Worm (Caenorhabditis elegans): ENCODE data around the gene gldi-3.
A peak's percentile ranks its signal among the peaks of the same experiment; 100 is the strongest.

Gene gldi-3

DNA sequence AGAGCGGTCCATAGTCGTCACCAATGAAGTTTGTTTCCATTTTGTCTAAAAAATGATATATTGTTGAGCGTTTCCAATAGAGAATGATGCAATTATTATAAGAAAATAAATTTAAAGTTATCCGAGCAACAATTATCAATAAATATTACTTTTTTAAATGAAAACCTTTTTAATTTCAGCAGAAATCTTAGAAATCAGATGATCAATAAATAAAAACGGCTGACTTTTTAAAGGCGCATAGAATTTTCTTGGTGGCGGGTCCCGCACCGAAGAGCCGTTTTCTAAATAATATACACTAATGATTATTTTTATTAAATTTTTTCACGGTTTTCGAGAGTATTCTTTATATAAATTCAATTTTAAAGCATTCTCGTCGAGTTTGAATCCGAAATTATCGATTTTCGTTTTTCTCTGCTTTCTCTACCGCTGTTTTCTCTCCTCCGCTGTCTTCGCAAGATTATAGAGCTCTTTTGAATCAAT lies 43.0 kb upstream of the gldi-3 start, which contains the start of gene rab-39:
Gene rab-39, minus strand, starts transcription at position 51 of the 480 bp plus-strand sequence.
- TF ChIP-seq F33H1.4 (GFP tag; IDR thresholded peaks at IDR 0.05) (peak; percentile 74), pbrm-1 (GFP tag; IDR thresholded peaks at IDR 0.05) (no peak)

DNA sequence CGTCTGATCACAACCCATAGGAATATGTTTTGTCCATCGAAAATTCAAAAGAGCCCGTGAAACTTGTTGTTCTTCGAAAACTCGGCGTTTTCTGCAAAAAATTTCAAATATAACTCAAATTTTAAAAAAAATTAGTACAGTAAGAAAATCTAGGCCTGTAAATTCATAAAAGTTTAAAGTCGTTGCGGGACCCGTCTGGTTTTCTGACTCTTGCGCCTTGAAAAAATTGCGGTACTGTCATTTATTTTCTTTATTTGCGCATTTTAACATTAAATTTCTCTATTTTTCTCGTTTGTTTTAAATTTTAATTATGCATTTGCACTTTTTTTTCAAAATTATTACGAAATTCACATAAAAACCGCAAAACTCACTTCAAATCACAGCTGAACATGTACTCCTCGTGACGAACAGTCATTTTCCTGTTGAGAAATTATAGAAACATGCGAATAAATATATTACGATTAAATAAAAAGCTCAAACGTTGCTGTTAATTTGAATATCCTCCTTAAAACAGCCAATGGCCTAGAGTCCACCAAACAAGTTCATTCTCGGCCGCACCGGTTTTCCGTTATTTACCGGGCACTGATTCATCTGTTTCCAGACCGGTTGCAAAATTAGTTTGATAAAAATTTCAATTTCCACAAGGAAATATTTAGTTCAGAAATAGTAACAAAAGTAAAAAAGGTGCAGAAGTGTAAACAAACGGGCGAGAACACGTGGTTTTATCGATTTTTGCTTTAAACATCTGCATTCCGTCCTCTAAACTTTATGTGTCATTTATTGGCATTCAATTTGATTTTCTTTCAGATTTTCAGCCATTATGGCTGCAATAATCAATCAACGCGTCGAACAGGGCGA lies 39.4 kb upstream of the gldi-3 start, which contains the start of the genes csa-1 and wdfy-2:
Gene csa-1, minus strand, starts transcription at position 669 of the 858 bp plus-strand sequence.
Gene wdfy-2, plus strand, starts transcription at position 808 of the 858 bp plus-strand sequence.
- TF ChIP-seq madf-6 (GFP tag; IDR thresholded peaks at IDR 0.05) (peak; percentile 87), lsl-1 (GFP tag; optimal IDR thresholded peaks at IDR 0.05) (peak; percentile 79), F33H1.4 (GFP tag; IDR thresholded peaks at IDR 0.05) (peak; percentile 85), madf-8 (GFP tag; conservative IDR thresholded peaks at IDR 0.05) (peak; percentile 85), xnd-1 (tag; optimal IDR thresholded peaks at IDR 0.05) (peak; percentile 77), egrh-3 (GFP tag; IDR thresholded peaks at IDR 0.05) (no peak), snpc-1.3 (tag; optimal IDR thresholded peaks at IDR 0.05; ENCODE audit: insufficient read depth) (peak; percentile 4), D2030.7 (GFP tag; IDR thresholded peaks at IDR 0.05) (0 out of 2 replicates have a peak, but pooled peaks have one; percentile 31), athp-1 (tag; optimal IDR thresholded peaks at IDR 0.05) (no peak), ztf-26 (tag; optimal IDR thresholded peaks at IDR 0.05) (no peak), pha-4 (tag; optimal IDR thresholded peaks at IDR 0.05) (no peak)

DNA sequence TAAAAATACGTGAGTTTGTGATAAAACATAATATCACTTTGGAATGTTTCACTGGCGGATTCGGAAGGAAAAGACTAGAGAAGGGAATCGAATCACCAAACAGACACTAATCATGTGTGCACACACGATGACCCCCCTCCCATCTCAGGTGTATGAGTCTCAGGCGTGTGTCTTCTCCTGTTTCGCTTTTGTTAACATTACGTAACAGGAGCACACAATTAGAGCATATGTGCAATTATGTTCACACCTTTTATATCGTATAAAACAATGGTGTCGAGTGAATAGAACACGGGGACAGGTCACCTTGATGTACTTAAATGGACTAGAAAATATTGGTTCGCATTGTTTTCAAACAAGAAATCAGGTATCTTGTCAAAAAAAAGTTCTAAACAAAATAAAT lies 36.9 kb upstream of the gldi-3 start:
- no peak for TF ChIP-seq rcor-1 (GFP tag; IDR thresholded peaks at IDR 0.05)
- no peak for TF ChIP-seq ztf-26 (tag; optimal IDR thresholded peaks at IDR 0.05)
- no peak for TF ChIP-seq Y53F4B.3 (GFP tag; IDR thresholded peaks at IDR 0.05)
- no peak for TF ChIP-seq ztf-18 (tag; optimal IDR thresholded peaks at IDR 0.05)
- TF ChIP-seq lin-26 (GFP tag; IDR thresholded peaks at IDR 0.05) = no peak
- no peak for TF ChIP-seq nfya-2 (GFP tag; IDR thresholded peaks at IDR 0.05)
- no peak for TF ChIP-seq hlh-12 (tag; optimal IDR thresholded peaks at IDR 0.05)
- no peak for TF ChIP-seq ceh-91 (GFP tag; IDR thresholded peaks at IDR 0.05)
- TF ChIP-seq mcd-1 (GFP tag; IDR thresholded peaks at IDR 0.05) = no peak
- no peak for TF ChIP-seq mel-28 (tag; optimal IDR thresholded peaks at IDR 0.05; ENCODE audit: borderline replicate concordance)
- no peak for TF ChIP-seq K11D2.4 (GFP tag; IDR thresholded peaks at IDR 0.05)
- no peak for TF ChIP-seq F37B4.10 (GFP tag; IDR thresholded peaks at IDR 0.05)
- no peak for TF ChIP-seq B0261.1 (tag; optimal IDR thresholded peaks at IDR 0.05)
- no peak for TF ChIP-seq nhr-27 (tag; optimal IDR thresholded peaks at IDR 0.05)
- no peak for TF ChIP-seq ztf-6 (GFP tag; IDR thresholded peaks at IDR 0.05)

DNA sequence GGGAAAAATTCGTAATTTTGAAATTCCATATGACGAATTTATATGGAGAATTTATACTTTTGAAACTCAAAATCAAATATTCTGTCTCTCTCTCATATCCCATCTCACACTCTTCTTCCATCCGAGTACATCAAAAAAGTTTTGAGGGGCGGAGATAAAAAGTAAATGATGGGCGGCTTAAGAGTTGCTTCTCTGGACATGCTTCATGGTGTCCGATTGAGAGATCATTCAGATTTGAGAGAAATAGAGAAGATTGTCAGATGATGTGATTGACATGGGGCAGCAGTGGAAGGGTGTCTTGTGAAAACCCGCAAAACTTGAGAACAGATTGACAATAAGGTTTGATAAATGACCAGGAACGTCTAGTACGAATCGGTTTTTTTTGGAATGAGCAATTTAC lies 35.8 kb upstream of the gldi-3 start:
- TF ChIP-seq hmg-1.2 (GFP tag; IDR thresholded peaks at IDR 0.05) (peak; percentile 21; the same call in 1 of the 2 replicates), repo-1 (tag; optimal IDR thresholded peaks at IDR 0.05) (no peak), C17E4.6 (GFP tag; IDR thresholded peaks at IDR 0.05) (no peak)

ce11 chrII:9314733-9315132 lies 34.8 kb upstream of the gldi-3 start:
- TF ChIP-seq nhr-179 (tag; optimal IDR thresholded peaks at IDR 0.05) (no peak), lin-26 (GFP tag; IDR thresholded peaks at IDR 0.05) (no peak), gei-17 (GFP tag; optimal IDR thresholded peaks at IDR 0.05) (no peak), tbp1 (GFP tag; optimal IDR thresholded peaks at IDR 0.05) (no peak), F57C9.4 (tag; optimal IDR thresholded peaks at IDR 0.05) (no peak), rcor-1 (GFP tag; IDR thresholded peaks at IDR 0.05) (no peak), zfh-2 (GFP tag; conservative IDR thresholded peaks at IDR 0.05) (no peak)
